Worm (Caenorhabditis elegans): Measurements from ENCODE around the gene chtl-1.

- no peak for TF ChIP-seq nhr-28 (tag; optimal IDR thresholded peaks at IDR 0.05)
- no peak for TF ChIP-seq nhr-237 (tag; optimal IDR thresholded peaks at IDR 0.05)
- TF ChIP-seq ztf-11 (tag; optimal IDR thresholded peaks at IDR 0.05) = no peak
- TF ChIP-seq ceh-82 (tag; optimal IDR thresholded peaks at IDR 0.05) = no peak
- peak; percentile 14 for TF ChIP-seq unc-130 (GFP tag; optimal IDR thresholded peaks at IDR 0.05)
- no peak for TF ChIP-seq snpc-4 (tag; optimal IDR thresholded peaks at IDR 0.05)
Measured at ce11 chrX:5407271-5407670, 43.1 kb upstream of the chtl-1 start.
